Fruit fly (Drosophila melanogaster) whole organism, embryonic: ENCODE measurements around the gene CG9673.

Experiments used
- Adf1 ChIP-seq: fragments of 200-800 bp; sonication (Bioruptor generic); IDR thresholded peaks from 2 replicates; pipeline ENCODE4 v1.3.6; 2022; ENCODE audit warnings: missing biosample characterization, missing genetic modification characterization
- Antp ChIP-seq: fragments of 200-800 bp; sonication (Bioruptor generic); optimal IDR thresholded peaks from 3 replicates; lab custom pipeline; 2016; ENCODE audit warnings: missing biosample characterization, missing genetic modification characterization
- Atf-2 ChIP-seq: fragments of 200-800 bp; sonication (Bioruptor generic); optimal IDR thresholded peaks from 2 replicates; lab custom pipeline; 2016; ENCODE audit warnings: missing biosample characterization, missing genetic modification characterization
- CG10209 ChIP-seq: fragments of 200-800 bp; sonication (Bioruptor generic); optimal IDR thresholded peaks from 3 replicates; lab custom pipeline; 2017; ENCODE audit warnings: missing biosample characterization, mild to moderate bottlenecking, missing genetic modification characterization, missing genetic modification reagents
- CG10654 ChIP-seq: fragments of 200-800 bp; sonication (Bioruptor generic); optimal IDR thresholded peaks from 2 replicates; lab custom pipeline; 2016; ENCODE audit warnings: missing biosample characterization, missing genetic modification characterization
- CG12104 ChIP-seq: fragments of 200-800 bp; sonication (Bioruptor generic); optimal IDR thresholded peaks from 3 replicates; lab custom pipeline; 2016; ENCODE audit warnings: missing biosample characterization, missing genetic modification characterization
- CG13296 ChIP-seq: fragments of 200-800 bp; sonication (Bioruptor generic); optimal IDR thresholded peaks from 3 replicates; lab custom pipeline; 2018; ENCODE audit warnings: missing biosample characterization, mild to moderate bottlenecking, missing genetic modification characterization
- CG13424 ChIP-seq: fragments of 200-800 bp; sonication (Bioruptor generic); optimal IDR thresholded peaks from 2 replicates; lab custom pipeline; 2019; ENCODE audit warnings: missing biosample characterization, mild to moderate bottlenecking, missing genetic modification characterization, moderate library complexity
- CG13775 ChIP-seq: fragments of 200-800 bp; sonication (Bioruptor generic); optimal IDR thresholded peaks from 3 replicates; lab custom pipeline; 2017; ENCODE audit warnings: missing biosample characterization, mild to moderate bottlenecking, missing genetic modification characterization
- CG17186 ChIP-seq: fragments of 200-800 bp; sonication (Bioruptor generic); optimal IDR thresholded peaks from 3 replicates; lab custom pipeline; 2017; ENCODE audit warnings: missing biosample characterization, missing genetic modification reagents, missing genetic modification characterization
- CG17802 ChIP-seq: fragments of 200-800 bp; sonication (Bioruptor generic); optimal IDR thresholded peaks from 2 replicates; lab custom pipeline; 2018; ENCODE audit warnings: missing biosample characterization, mild to moderate bottlenecking, missing genetic modification characterization, moderate library complexity
- CG2202 ChIP-seq: fragments of 200-800 bp; sonication (Bioruptor generic); optimal IDR thresholded peaks from 2 replicates; lab custom pipeline; 2018; ENCODE audit warnings: missing biosample characterization, mild to moderate bottlenecking, missing genetic modification characterization
- CG31365 ChIP-seq: fragments of 200-800 bp; sonication (Bioruptor generic); optimal IDR thresholded peaks from 2 replicates; lab custom pipeline; 2018; ENCODE audit warnings: missing biosample characterization, mild to moderate bottlenecking, missing genetic modification characterization
- CG32772 ChIP-seq: fragments of 200-800 bp; sonication (Bioruptor generic); IDR thresholded peaks from 2 replicates; pipeline ENCODE4 v1.3.6; 2022; ENCODE audit warnings: missing biosample characterization, missing genetic modification characterization
- CG4328 ChIP-seq: fragments of 200-800 bp; sonication (Bioruptor generic); optimal IDR thresholded peaks from 3 replicates; lab custom pipeline; 2017; ENCODE audit warnings: missing biosample characterization, missing genetic modification reagents, missing genetic modification characterization
- CG5245 ChIP-seq: fragments of 200-800 bp; sonication (Bioruptor generic); optimal IDR thresholded peaks from 3 replicates; lab custom pipeline; 2016; ENCODE audit warnings: missing biosample characterization, missing genetic modification characterization
- CG6254 ChIP-seq: fragments of 200-800 bp; sonication (Bioruptor generic); optimal IDR thresholded peaks from 3 replicates; lab custom pipeline; 2017; ENCODE audit warnings: mild to moderate bottlenecking, missing biosample characterization, missing genetic modification reagents, missing genetic modification characterization
- CG6765 ChIP-seq: fragments of 200-800 bp; sonication (Bioruptor generic); optimal IDR thresholded peaks from 3 replicates; lab custom pipeline; 2017; ENCODE audit warnings: missing biosample characterization, mild to moderate bottlenecking, missing genetic modification characterization
- CG7987 ChIP-seq: fragments of 200-800 bp; sonication (Bioruptor generic); optimal IDR thresholded peaks from 2 replicates; lab custom pipeline; 2018; ENCODE audit warnings: missing biosample characterization, mild to moderate bottlenecking, missing genetic modification characterization, moderate library complexity
- CG8765 ChIP-seq: fragments of 200-800 bp; sonication (Bioruptor generic); IDR thresholded peaks from 2 replicates; pipeline ENCODE4 v1.3.6; 2022; ENCODE audit warnings: missing biosample characterization, missing genetic modification characterization
- CkIIα-i1 ChIP-seq: fragments of 200-800 bp; sonication (Bioruptor generic); IDR thresholded peaks from 2 replicates; pipeline ENCODE4 v1.3.6; 2022; ENCODE audit warnings: missing biosample characterization, missing genetic modification characterization
- Doc2 ChIP-seq: fragments of 200-800 bp; sonication (Bioruptor generic); IDR thresholded peaks from 2 replicates; pipeline ENCODE4 v1.3.6; 2022; ENCODE audit warnings: missing biosample characterization, missing genetic modification characterization
- Drgx ChIP-seq: fragments of 200-800 bp; sonication (Bioruptor generic); IDR thresholded peaks from 2 replicates; pipeline ENCODE4 v1.3.6; 2022; ENCODE audit warnings: missing biosample characterization, missing genetic modification characterization
- Eip74EF ChIP-seq, 2 experiments: fragments of 200-800 bp in 1 of 2; fragments of >200 bp in 1 of 2; sonication (Bioruptor generic) in 1 of 2; optimal IDR thresholded peaks; 2 replicates each; lab custom pipeline; 2017 to 2019; ENCODE audit warnings: missing biosample characterization in 2 of 2, missing genetic modification characterization in 2 of 2, mild to moderate bottlenecking in 1 of 2, moderate library complexity in 1 of 2
- Gsc ChIP-seq: fragments of 200-800 bp; sonication (Bioruptor generic); IDR thresholded peaks from 2 replicates; pipeline ENCODE4 v1.3.6; 2022; ENCODE audit warnings: missing biosample characterization, missing genetic modification characterization
- Jarid2 ChIP-seq: fragments of 200-800 bp; sonication (Bioruptor generic); optimal IDR thresholded peaks from 3 replicates; lab custom pipeline; 2017; ENCODE audit warnings: mild to moderate bottlenecking, missing biosample characterization, missing genetic modification reagents, missing genetic modification characterization
- MESR4 ChIP-seq: fragments of 200-800 bp; sonication (Bioruptor generic); optimal IDR thresholded peaks from 2 replicates; lab custom pipeline; 2018; ENCODE audit warnings: missing biosample characterization, mild to moderate bottlenecking, missing genetic modification characterization, moderate library complexity
- MTF-1 ChIP-seq: fragments of 200-800 bp; sonication (Bioruptor generic); optimal IDR thresholded peaks from 2 replicates; lab custom pipeline; 2018; ENCODE audit warnings: missing biosample characterization, mild to moderate bottlenecking, missing genetic modification characterization, borderline replicate concordance
- Oaz ChIP-seq: fragments of 200-800 bp; sonication (Bioruptor generic); IDR thresholded peaks from 2 replicates; pipeline ENCODE4 v1.3.6; 2022; ENCODE audit warnings: missing biosample characterization, missing genetic modification characterization
- Ptx1 ChIP-seq: fragments of 200-800 bp; sonication (Bioruptor generic); IDR thresholded peaks from 2 replicates; pipeline ENCODE4 v1.3.6; 2022; ENCODE audit warnings: missing biosample characterization, missing genetic modification characterization
- Sox100B ChIP-seq: fragments of 200-800 bp; sonication (Bioruptor generic); optimal IDR thresholded peaks from 3 replicates; lab custom pipeline; 2018; ENCODE audit warnings: missing biosample characterization, mild to moderate bottlenecking, missing genetic modification characterization
- ap ChIP-seq: fragments of 200-800 bp; sonication (Bioruptor generic); IDR thresholded peaks from 2 replicates; pipeline ENCODE4 v1.3.6; 2022; ENCODE audit warnings: missing biosample characterization, missing genetic modification characterization
- ash1 ChIP-seq: fragments of 200-800 bp; sonication (Bioruptor generic); optimal IDR thresholded peaks from 2 replicates; lab custom pipeline; 2018; ENCODE audit warnings: missing biosample characterization, mild to moderate bottlenecking, missing genetic modification characterization
- gce ChIP-seq: fragments of 200-800 bp; sonication (Bioruptor generic); IDR thresholded peaks from 3 replicates; pipeline ENCODE4 v1.3.6; 2022; ENCODE audit warnings: missing biosample characterization, missing genetic modification characterization
- gcm2 ChIP-seq: fragments of 200-800 bp; sonication (Bioruptor generic); optimal IDR thresholded peaks from 2 replicates; lab custom pipeline; 2016; ENCODE audit warnings: missing biosample characterization, missing genetic modification characterization
- ham ChIP-seq: fragments of 200-800 bp; sonication (Bioruptor generic); IDR thresholded peaks from 2 replicates; pipeline ENCODE4 v1.3.6; 2022; ENCODE audit warnings: missing biosample characterization, missing genetic modification characterization
- hb ChIP-seq: fragments of 200-800 bp; sonication (Bioruptor generic); IDR thresholded peaks from 3 replicates; pipeline ENCODE4 v1.3.6; 2022; ENCODE audit warnings: missing biosample characterization, missing genetic modification characterization; ENCODE audit not compliant: partially characterized antibody
- jumu ChIP-seq: fragments of 200-800 bp; sonication (Bioruptor generic); optimal IDR thresholded peaks from 3 replicates; lab custom pipeline; 2016; ENCODE audit warnings: missing biosample characterization, missing genetic modification characterization
- kni ChIP-seq: fragments of 200-800 bp; sonication (Bioruptor generic); optimal IDR thresholded peaks from 3 replicates; lab custom pipeline; 2017; ENCODE audit warnings: mild to moderate bottlenecking, missing biosample characterization, missing genetic modification reagents, missing genetic modification characterization
- lov ChIP-seq, 2 experiments: fragments of 200-800 bp in 1 of 2; fragments of >200 bp in 1 of 2; sonication (Bioruptor generic) in 1 of 2; IDR thresholded peaks in 1 of 2; optimal IDR thresholded peaks in 1 of 2; 2 replicates in 1 of 2; 3 replicates in 1 of 2; pipeline versions ENCODE4 v1.3.6 to Lab custom; 2017 to 2022; ENCODE audit warnings: missing biosample characterization in 1 of 2, missing genetic modification characterization in 1 of 2
- luna ChIP-seq: fragments of 200-800 bp; sonication (Bioruptor generic); optimal IDR thresholded peaks from 2 replicates; lab custom pipeline; 2016; ENCODE audit warnings: missing biosample characterization, missing genetic modification characterization
- sisA ChIP-seq: fragments of 200-800 bp; sonication (Bioruptor generic); IDR thresholded peaks from 2 replicates; pipeline ENCODE4 v1.3.6; 2022; ENCODE audit warnings: missing biosample characterization, missing genetic modification characterization
- slou ChIP-seq: fragments of 200-800 bp; sonication (Bioruptor generic); optimal IDR thresholded peaks from 3 replicates; lab custom pipeline; 2016; ENCODE audit warnings: missing biosample characterization, missing genetic modification characterization
- sug ChIP-seq: fragments of 200-800 bp; optimal IDR thresholded peaks from 2 replicates; lab custom pipeline; 2019; ENCODE audit warnings: missing biosample characterization, mild to moderate bottlenecking, missing genetic modification characterization, moderate library complexity
- unc-4 ChIP-seq: fragments of 200-800 bp; sonication (Bioruptor generic); IDR thresholded peaks from 2 replicates; pipeline ENCODE4 v1.3.6; 2022; ENCODE audit warnings: missing biosample characterization, missing genetic modification characterization; ENCODE audit not compliant: partially characterized antibody
- vnd ChIP-seq: fragments of 200-800 bp; sonication (Bioruptor generic); IDR thresholded peaks from 3 replicates; pipeline ENCODE4 v1.3.6; 2022; ENCODE audit warnings: missing biosample characterization, missing genetic modification characterization; ENCODE audit not compliant: partially characterized antibody
- wdn ChIP-seq: fragments of 200-800 bp; sonication (Bioruptor generic); IDR thresholded peaks from 2 replicates; pipeline ENCODE4 v1.3.6; 2022; ENCODE audit warnings: missing biosample characterization, missing genetic modification characterization
- zfh1 ChIP-seq: fragments of 200-800 bp; sonication (Bioruptor generic); IDR thresholded peaks from 3 replicates; pipeline ENCODE4 v1.3.6; 2022; ENCODE audit warnings: missing biosample characterization, missing genetic modification characterization
- zfh2 ChIP-seq: fragments of 200-800 bp; sonication (Bioruptor generic); optimal IDR thresholded peaks from 2 replicates; lab custom pipeline; 2016; ENCODE audit warnings: missing biosample characterization, missing genetic modification characterization

Gene CG9673

DNA sequence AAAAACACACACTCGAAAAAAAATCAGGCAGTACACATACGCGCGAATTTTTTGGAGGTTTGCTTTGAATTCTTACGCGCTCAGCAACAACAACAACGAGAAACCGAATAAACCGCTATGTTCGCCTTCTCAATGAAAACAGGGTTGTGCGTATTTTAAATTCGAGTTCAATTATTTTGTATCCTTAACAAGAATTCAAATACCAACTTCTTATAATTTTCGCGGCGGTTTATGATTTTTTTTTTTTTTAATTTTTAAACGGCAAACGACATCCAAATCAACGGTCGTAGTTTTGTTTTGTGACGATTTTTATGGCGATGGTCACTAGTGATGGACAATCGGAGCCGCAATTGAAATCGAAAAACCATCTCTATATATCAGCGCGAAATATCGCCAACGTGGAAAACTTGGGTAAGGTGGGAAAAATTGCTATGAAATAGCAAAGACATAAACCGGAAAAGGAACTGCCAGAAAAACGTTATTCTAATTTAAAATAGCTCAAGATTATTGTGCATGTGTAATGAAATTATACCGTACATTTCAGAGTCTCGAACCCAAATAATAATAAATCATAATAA, 48.0 kb upstream of the CG9673 start, which contains the start of gene goe (continued):
- TF ChIP-seq ash1 (GFP tag; lab: Kevin White, UChicago) (peak; percentile 59), CG31365 (tag; lab: Kevin White, UChicago) (peak; percentile 43), MESR4 (GFP tag; lab: Kevin White, UChicago) (peak; percentile 21), CG7987 (GFP tag; lab: Kevin White, UChicago) (peak; percentile 83), CG5245 (GFP tag; lab: Kevin White, UChicago) (peak; percentile 33), CG6765 (GFP tag; lab: Kevin White, UChicago) (peak; percentile 76), Doc2 (GFP tag; lab: Robert Waterston, UW) (no peak), zfh2 (GFP tag; lab: Kevin White, UChicago) (peak; percentile 90), CG10654 (GFP tag; lab: Kevin White, UChicago) (peak; percentile 74), CG17802 (tag; lab: Kevin White, UChicago) (peak; percentile 31), CG12104 (GFP tag; lab: Kevin White, UChicago) (peak; percentile 68), unc-4 (GFP tag; lab: Robert Waterston, UW) (peak; percentile 81), Antp (peak; percentile 84), CG6254 (no peak), Ptx1 (GFP tag; lab: Robert Waterston, UW) (peak; percentile 72), zfh1 (peak; percentile 82), lov (optimal IDR thresholded peaks at IDR 0.05; lab: Kevin White, UChicago) (no peak), lov (GFP tag; IDR thresholded peaks at IDR 0.05; lab: Robert Waterston, UW) (peak; percentile 84; the same call in 2 of the 3 replicates), CG17186 (peak; percentile 78), vnd (peak; percentile 76), gcm2 (GFP tag; lab: Kevin White, UChicago) (peak; percentile 49), hb (GFP tag; lab: Robert Waterston, UW) (peak; percentile 74; the same call in 2 of the 3 replicates), CG13424 (peak; percentile 66), Gsc (no peak), CG13296 (GFP tag; lab: Kevin White, UChicago) (peak; percentile 73), slou (GFP tag; lab: Kevin White, UChicago) (peak; percentile 86), CG2202 (tag; lab: Kevin White, UChicago) (peak; percentile 61), luna (GFP tag; lab: Kevin White, UChicago) (peak; percentile 89), jumu (GFP tag; lab: Kevin White, UChicago) (peak; percentile 84), CG32772 (peak; percentile 70), CG10209 (GFP tag; lab: Kevin White, UChicago) (peak; percentile 64), CG13775 (peak; percentile 76), Drgx (GFP tag; lab: Robert Waterston, UW) (peak; percentile 61), Sox100B (GFP tag; lab: Kevin White, UChicago) (peak; percentile 29), Eip74EF (GFP tag; optimal IDR thresholded peaks at IDR 0.05; lab: Kevin White, UChicago) (peak in 1 of 2 experiments; percentile 3), gce (GFP tag; lab: Robert Waterston, UW) (peak; percentile 66; the same call in 2 of the 3 replicates), Oaz (GFP tag; lab: Robert Waterston, UW) (peak; percentile 71), Atf-2 (peak; percentile 76), CG8765 (GFP tag; lab: Robert Waterston, UW) (peak; percentile 63), sisA (GFP tag; lab: Robert Waterston, UW) (peak; percentile 72), ham (GFP tag; lab: Robert Waterston, UW) (peak; percentile 66; the same call in 1 of the 2 replicates), wdn (GFP tag; lab: Robert Waterston, UW) (peak; percentile 62), CG4328 (GFP tag; lab: Kevin White, UChicago) (peak; percentile 64), sug (tag; lab: Kevin White, UChicago) (peak; percentile 77), Jarid2 (GFP tag; lab: Kevin White, UChicago) (peak; percentile 49), MTF-1 (GFP tag; lab: Kevin White, UChicago) (peak; percentile 81), CkIIα-i1 (no peak), kni (GFP tag; lab: Kevin White, UChicago) (peak; percentile 5), ap (GFP tag; lab: Robert Waterston, UW) (peak; percentile 67), Adf1 (GFP tag; lab: Robert Waterston, UW) (peak; percentile 40)
